Worm (Caenorhabditis elegans) whole organism, early embryonic: ENCODE results near the gene F58E6.4.

ENCODE experiments used
- B0310.2 ChIP-seq: sonication (generic microtip); optimal IDR thresholded peaks from 2 replicates; lab custom pipeline; 2016; ENCODE audit warnings: mild to moderate bottlenecking, missing genetic modification characterization, missing compliant biosample characterization
- F13C5.2 ChIP-seq: sonication (generic microtip); optimal IDR thresholded peaks from 2 replicates; lab custom pipeline; 2017; ENCODE audit warnings: mild to moderate bottlenecking, missing genetic modification characterization, inconsistent platforms, missing compliant biosample characterization
- aly-1 ChIP-seq: sonication (generic microtip); optimal IDR thresholded peaks from 2 replicates; lab custom pipeline; 2016; ENCODE audit warnings: missing genetic modification characterization, missing compliant biosample characterization
- ama-1 ChIP-seq: fragments of 150-350 bp; optimal IDR thresholded peaks from 2 replicates; lab custom pipeline; 2014
- ceh-13 ChIP-seq: fragments of 200-800 bp; sonication (Bioruptor generic); optimal IDR thresholded peaks from 2 replicates; lab custom pipeline; 2018; ENCODE audit warnings: mild to moderate bottlenecking, missing genetic modification characterization, missing compliant biosample characterization
- ceh-36 ChIP-seq: sonication (generic microtip); optimal IDR thresholded peaks from 2 replicates; lab custom pipeline; 2016; ENCODE audit warnings: missing genetic modification characterization, inconsistent platforms, missing compliant biosample characterization
- ets-7 ChIP-seq: sonication (generic microtip); optimal IDR thresholded peaks from 2 replicates; lab custom pipeline; 2016; ENCODE audit warnings: missing genotype, missing genetic modification characterization, missing compliant biosample characterization
- flt-1 ChIP-seq: fragments of 200-800 bp; sonication (Bioruptor generic); IDR thresholded peaks from 2 replicates; pipeline ENCODE4 v1.3.6; 2022; ENCODE audit warnings: missing genetic modification characterization, missing compliant biosample characterization
- hmbx-1 ChIP-seq: sonication (generic microtip); optimal IDR thresholded peaks from 2 replicates; lab custom pipeline; 2016; ENCODE audit warnings: mild to moderate bottlenecking, missing genetic modification characterization, missing compliant biosample characterization
- hmg-4 ChIP-seq: fragments of 200-800 bp; sonication (Bioruptor generic); optimal IDR thresholded peaks from 2 replicates; lab custom pipeline; 2018; ENCODE audit warnings: mild to moderate bottlenecking, missing genetic modification characterization, missing compliant biosample characterization
- hnd-1 ChIP-seq: sonication (generic microtip); optimal IDR thresholded peaks from 2 replicates; lab custom pipeline; 2016; ENCODE audit warnings: missing genetic modification characterization, missing compliant biosample characterization
- pes-1 ChIP-seq: fragments of 200-800 bp; sonication (Bioruptor generic); IDR thresholded peaks from 2 replicates; pipeline ENCODE4 v1.3.6; 2022; ENCODE audit warnings: missing genetic modification reagents, missing genetic modification characterization, missing compliant biosample characterization
- scrt-1 ChIP-seq: fragments of 200-800 bp; sonication (Bioruptor generic); IDR thresholded peaks from 2 replicates; pipeline ENCODE4 v1.3.6; 2022; ENCODE audit warnings: missing genetic modification characterization, missing compliant biosample characterization
- sea-1 ChIP-seq: fragments of 200-800 bp; sonication (Bioruptor generic); conservative IDR thresholded peaks from 2 replicates; pipeline ENCODE4 v1.3.6; 2022; ENCODE audit warnings: missing genetic modification characterization, missing compliant biosample characterization
- tbx-11 ChIP-seq: fragments of 200-800 bp; sonication (Bioruptor generic); IDR thresholded peaks from 2 replicates; pipeline ENCODE4 v1.3.6; 2022; ENCODE audit warnings: missing genetic modification characterization, missing compliant biosample characterization
- tbx-37 ChIP-seq: fragments of 200-800 bp; sonication (Bioruptor generic); conservative IDR thresholded peaks from 2 replicates; pipeline ENCODE4 v1.3.6; 2022; ENCODE audit warnings: missing genetic modification reagents, missing genetic modification characterization, missing compliant biosample characterization
- tra-4 ChIP-seq: sonication (generic microtip); optimal IDR thresholded peaks from 2 replicates; lab custom pipeline; 2017; ENCODE audit warnings: missing genetic modification characterization, missing compliant biosample characterization

The F58E6.4 gene

ce11 chrV:9757884-9758283 is 7.7 kb upstream of the F58E6.4 start, which contains the start of gene F58E6.11:
Gene F58E6.11 (minus strand): TSS chrV:9757984.
- TF ChIP-seq sea-1 (GFP tag; lab: Robert Waterston, UW): no peak
- TF ChIP-seq tbx-11 (GFP tag; lab: Robert Waterston, UW): no peak
- TF ChIP-seq hmbx-1: no peak
- no peak for TF ChIP-seq ama-1 (lab: Kevin White, UChicago)
- TF ChIP-seq tra-4 (tag; lab: Kevin White, UChicago): no peak

DNA sequence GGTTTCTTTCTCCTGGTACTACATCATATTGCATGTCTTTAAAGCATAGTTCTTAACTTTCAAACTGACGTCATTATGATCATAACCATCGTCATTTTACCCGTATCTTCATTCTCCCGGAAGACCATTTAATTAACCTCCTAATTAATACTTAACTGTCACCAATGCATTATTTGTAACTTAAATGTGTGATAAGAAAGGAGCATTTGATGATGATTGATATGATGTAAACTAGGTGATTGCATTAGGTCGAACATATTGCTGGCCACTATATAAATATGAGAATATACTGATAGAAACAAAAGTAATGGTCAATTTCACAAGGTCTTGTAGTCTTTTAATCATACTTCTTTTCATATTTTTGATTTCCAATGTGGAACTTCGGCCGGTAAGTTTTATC is 6.0 kb upstream of the F58E6.4 start, which contains the start of gene hrg-3:
hrg-3 (plus strand) TSS at position 227 of the 400 bp plus-strand sequence.
- TF ChIP-seq tra-4 (tag; lab: Kevin White, UChicago) (no peak), F13C5.2 (no peak), B0310.2 (tag; lab: Kevin White, UChicago) (no peak), flt-1 (GFP tag; lab: Robert Waterston, UW) (no peak), hnd-1 (tag; lab: Kevin White, UChicago) (no peak), tbx-37 (no peak), ceh-36 (no peak), aly-1 (tag; lab: Kevin White, UChicago) (no peak), tbx-11 (GFP tag; lab: Robert Waterston, UW) (no peak), pes-1 (GFP tag; lab: Robert Waterston, UW) (no peak), hmbx-1 (no peak), hmg-4 (GFP tag; lab: Kevin White, UChicago) (no peak), ama-1 (lab: Kevin White, UChicago) (no peak)

ce11 chrV:9755725-9756124 is 5.5 kb upstream of the F58E6.4 start, which contains the start of gene F58E6.8:
Gene F58E6.8 (minus strand): TSS chrV:9755825.
- TF ChIP-seq hmbx-1 (no peak), pes-1 (GFP tag; lab: Robert Waterston, UW) (no peak)

ce11 chrV:9754459-9754858 is 4.3 kb upstream of the F58E6.4 start, which contains the start of gene F58E6.5:
Gene F58E6.5 (minus strand): TSS chrV:9754559.
- TF ChIP-seq ama-1 (lab: Kevin White, UChicago) (no peak), ets-7 (tag; lab: Kevin White, UChicago) (no peak), sea-1 (GFP tag; lab: Robert Waterston, UW) (no peak), pes-1 (GFP tag; lab: Robert Waterston, UW) (no peak), aly-1 (tag; lab: Kevin White, UChicago) (no peak), tbx-37 (no peak), ceh-13 (no peak), B0310.2 (tag; lab: Kevin White, UChicago) (no peak), flt-1 (GFP tag; lab: Robert Waterston, UW) (no peak), tbx-11 (GFP tag; lab: Robert Waterston, UW) (no peak), tra-4 (tag; lab: Kevin White, UChicago) (no peak)

DNA sequence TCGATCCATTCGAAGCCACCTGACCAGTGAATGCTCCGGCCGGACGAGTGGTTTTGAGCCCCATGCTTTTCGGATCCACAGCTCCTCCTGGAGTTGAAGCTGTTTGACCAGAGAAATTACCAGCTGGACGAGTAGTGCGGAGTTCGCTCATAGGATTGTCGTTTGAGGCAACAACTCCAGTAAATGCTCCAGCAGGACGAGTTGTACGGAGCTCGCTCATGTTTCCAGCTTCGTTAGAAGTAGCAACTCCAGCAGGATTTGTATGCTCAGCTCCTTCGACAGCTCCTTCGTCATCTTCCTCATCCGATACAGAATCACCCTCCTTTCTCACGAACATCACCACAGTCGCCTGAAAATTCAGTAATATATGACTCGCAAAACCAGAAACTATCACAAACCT is 3.3 kb upstream of the F58E6.4 start:
- TF ChIP-seq flt-1 (GFP tag; lab: Robert Waterston, UW) (no peak), hnd-1 (tag; lab: Kevin White, UChicago) (no peak), hmbx-1 (no peak), ceh-13 (no peak), pes-1 (GFP tag; lab: Robert Waterston, UW) (no peak), B0310.2 (tag; lab: Kevin White, UChicago) (no peak), tbx-11 (GFP tag; lab: Robert Waterston, UW) (no peak), hmg-4 (GFP tag; lab: Kevin White, UChicago) (no peak), aly-1 (tag; lab: Kevin White, UChicago) (no peak), F13C5.2 (no peak), ceh-36 (no peak), ama-1 (lab: Kevin White, UChicago) (no peak), tra-4 (tag; lab: Kevin White, UChicago) (no peak), scrt-1 (GFP tag; lab: Robert Waterston, UW) (no peak), tbx-37 (no peak), ets-7 (tag; lab: Kevin White, UChicago) (no peak), sea-1 (GFP tag; lab: Robert Waterston, UW) (no peak)

DNA sequence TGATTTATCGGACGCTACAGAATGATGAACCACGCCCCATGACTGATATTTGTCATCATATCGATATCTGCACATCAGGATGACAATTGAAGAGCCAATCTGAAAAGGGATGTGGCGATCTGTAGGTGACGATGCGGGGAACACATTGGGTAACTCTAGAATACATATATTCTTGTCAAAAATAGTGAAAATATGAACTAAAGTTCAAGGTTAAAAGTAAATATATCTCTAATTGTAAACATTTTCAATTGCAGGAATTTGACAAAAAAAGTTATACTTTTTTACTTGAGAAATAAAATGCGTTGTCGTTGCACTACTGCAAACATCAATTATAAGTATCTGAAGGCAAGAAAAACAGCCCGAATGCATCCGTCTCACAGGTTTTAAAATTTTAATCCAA is 2.7 kb upstream of the F58E6.4 start, which contains the start of gene F58E6.6:
F58E6.6 (minus strand) TSS at position 101 of the 400 bp plus-strand sequence.
- no peak for TF ChIP-seq scrt-1 (GFP tag; lab: Robert Waterston, UW)
- TF ChIP-seq ceh-36: no peak
- no peak for TF ChIP-seq ceh-13
- TF ChIP-seq flt-1 (GFP tag; lab: Robert Waterston, UW): no peak
- TF ChIP-seq F13C5.2: no peak
- no peak for TF ChIP-seq tbx-11 (GFP tag; lab: Robert Waterston, UW)
- no peak for TF ChIP-seq tra-4 (tag; lab: Kevin White, UChicago)
- no peak for TF ChIP-seq pes-1 (GFP tag; lab: Robert Waterston, UW)
- no peak for TF ChIP-seq B0310.2 (tag; lab: Kevin White, UChicago)
- TF ChIP-seq hmg-4 (GFP tag; lab: Kevin White, UChicago): no peak
- TF ChIP-seq aly-1 (tag; lab: Kevin White, UChicago): no peak
- TF ChIP-seq tbx-37: no peak
- TF ChIP-seq sea-1 (GFP tag; lab: Robert Waterston, UW): no peak
- no peak for TF ChIP-seq ama-1 (lab: Kevin White, UChicago)
- TF ChIP-seq ets-7 (tag; lab: Kevin White, UChicago): no peak
- TF ChIP-seq hnd-1 (tag; lab: Kevin White, UChicago): no peak
- TF ChIP-seq hmbx-1: no peak

DNA sequence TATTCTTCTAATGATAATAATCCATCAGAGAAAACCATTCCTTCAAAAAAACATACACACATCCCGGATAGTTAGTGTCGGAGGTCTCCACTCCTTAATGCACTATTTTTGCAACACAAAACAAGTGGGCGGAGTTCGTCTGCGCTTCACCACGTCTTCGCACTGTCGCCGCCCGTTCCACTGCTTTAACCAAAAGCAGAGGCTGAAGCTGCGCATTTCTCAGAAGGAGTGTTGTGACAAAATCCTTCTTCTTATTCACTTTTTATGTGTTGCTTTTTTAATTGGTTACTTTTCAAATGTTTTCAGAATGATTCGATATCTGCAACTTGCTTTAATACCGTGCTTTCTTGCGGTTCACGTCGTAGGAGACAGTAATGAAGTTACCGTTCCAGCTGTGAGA is 5.3 kb downstream of the F58E6.4 start, which contains the start of gene F58E6.13:
F58E6.13 (plus strand) TSS at position 301 of the 400 bp plus-strand sequence.
- TF ChIP-seq ets-7 (tag; lab: Kevin White, UChicago) (no peak), B0310.2 (tag; lab: Kevin White, UChicago) (no peak), flt-1 (GFP tag; lab: Robert Waterston, UW) (no peak), pes-1 (GFP tag; lab: Robert Waterston, UW) (no peak), hmg-4 (GFP tag; lab: Kevin White, UChicago) (no peak), ceh-36 (no peak), tbx-11 (GFP tag; lab: Robert Waterston, UW) (no peak), scrt-1 (GFP tag; lab: Robert Waterston, UW) (no peak), hnd-1 (tag; lab: Kevin White, UChicago) (no peak), ceh-13 (no peak)
